Fruit fly (Drosophila melanogaster) whole organism, embryonic: ENCODE data around the gene Rad9.

Experiments used
- Adf1 ChIP-seq: fragments of 200-800 bp; sonication (Bioruptor generic); IDR thresholded peaks from 2 replicates; pipeline ENCODE4 v1.3.6; 2022; ENCODE audit warnings: missing biosample characterization, missing genetic modification characterization
- Blimp-1 ChIP-seq: fragments of 200-800 bp; sonication (Bioruptor generic); optimal IDR thresholded peaks from 3 replicates; lab custom pipeline; 2018; ENCODE audit warnings: missing biosample characterization, missing genetic modification characterization, mild to moderate bottlenecking, moderate library complexity, missing genetic modification reagents
- CG10959 ChIP-seq: fragments of 200-800 bp; sonication (Bioruptor generic); IDR thresholded peaks from 2 replicates; pipeline ENCODE4 v1.3.6; 2022; ENCODE audit warnings: missing biosample characterization, missing genetic modification characterization
- CG12104 ChIP-seq: fragments of 200-800 bp; sonication (Bioruptor generic); optimal IDR thresholded peaks from 3 replicates; lab custom pipeline; 2016; ENCODE audit warnings: missing biosample characterization, missing genetic modification characterization
- CG13123 ChIP-seq: fragments of 200-800 bp; sonication (Bioruptor generic); optimal IDR thresholded peaks from 2 replicates; lab custom pipeline; 2016; ENCODE audit warnings: missing biosample characterization, missing genetic modification characterization
- CG13775 ChIP-seq: fragments of 200-800 bp; sonication (Bioruptor generic); optimal IDR thresholded peaks from 3 replicates; lab custom pipeline; 2017; ENCODE audit warnings: missing biosample characterization, mild to moderate bottlenecking, missing genetic modification characterization
- CG13894 ChIP-seq: fragments of 200-800 bp; sonication (Bioruptor generic); optimal IDR thresholded peaks from 3 replicates; lab custom pipeline; 2018; ENCODE audit warnings: missing biosample characterization, mild to moderate bottlenecking, missing genetic modification characterization, moderate library complexity
- CG33557 ChIP-seq: fragments of 200-800 bp; sonication (Bioruptor generic); optimal IDR thresholded peaks from 2 replicates; lab custom pipeline; 2019; ENCODE audit warnings: missing biosample characterization, mild to moderate bottlenecking, missing genetic modification characterization, moderate library complexity
- CG34422 ChIP-seq: fragments of 200-800 bp; sonication (Bioruptor generic); IDR thresholded peaks from 3 replicates; pipeline ENCODE4 v1.3.6; 2022; ENCODE audit warnings: missing biosample characterization, missing genetic modification characterization
- CG3995 ChIP-seq: fragments of 200-800 bp; sonication (Bioruptor generic); optimal IDR thresholded peaks from 3 replicates; lab custom pipeline; 2016; ENCODE audit warnings: missing biosample characterization, missing genetic modification characterization
- CG4404 ChIP-seq: fragments of 200-800 bp; sonication (Bioruptor generic); IDR thresholded peaks from 2 replicates; pipeline ENCODE4 v1.3.6; 2022; ENCODE audit warnings: missing biosample characterization, missing genetic modification characterization
- CG6683 ChIP-seq: fragments of 200-800 bp; sonication (Bioruptor generic); optimal IDR thresholded peaks from 2 replicates; lab custom pipeline; 2017; ENCODE audit warnings: missing biosample characterization, mild to moderate bottlenecking, missing genetic modification characterization, missing genetic modification reagents
- CG7372 ChIP-seq: fragments of 200-800 bp; sonication (Bioruptor generic); IDR thresholded peaks from 2 replicates; pipeline ENCODE4 v1.3.6; 2022; ENCODE audit warnings: missing biosample characterization, missing genetic modification characterization
- CG8290 ChIP-seq, 3 experiments: fragments of 200-800 bp; sonication (Bioruptor generic); optimal IDR thresholded peaks; 2 replicates each; lab custom pipeline; 2016 to 2019; ENCODE audit warnings: missing biosample characterization in 3 of 3, missing genetic modification characterization in 3 of 3, mild to moderate bottlenecking in 2 of 3, moderate library complexity in 1 of 3
- CG8765 ChIP-seq: fragments of 200-800 bp; sonication (Bioruptor generic); IDR thresholded peaks from 2 replicates; pipeline ENCODE4 v1.3.6; 2022; ENCODE audit warnings: missing biosample characterization, missing genetic modification characterization
- CoRest ChIP-seq: fragments of 200-800 bp; sonication (Bioruptor generic); optimal IDR thresholded peaks from 3 replicates; lab custom pipeline; 2018; ENCODE audit warnings: missing biosample characterization, mild to moderate bottlenecking, missing genetic modification characterization, moderate library complexity
- D19A ChIP-seq: fragments of 200-800 bp; optimal IDR thresholded peaks from 3 replicates; lab custom pipeline; 2019; ENCODE audit warnings: missing biosample characterization, mild to moderate bottlenecking, missing genetic modification characterization, moderate library complexity
- Dad ChIP-seq: fragments of 200-800 bp; sonication (Bioruptor generic); optimal IDR thresholded peaks from 3 replicates; lab custom pipeline; 2016; ENCODE audit warnings: missing biosample characterization, missing genetic modification characterization
- Doc3 ChIP-seq: fragments of 200-800 bp; sonication (Bioruptor generic); IDR thresholded peaks from 3 replicates; pipeline ENCODE4 v1.3.6; 2022; ENCODE audit warnings: missing biosample characterization, missing genetic modification characterization; ENCODE audit not compliant: partially characterized antibody
- E2f2 ChIP-seq: fragments of 200-800 bp; sonication (Bioruptor generic); IDR thresholded peaks from 2 replicates; pipeline ENCODE4 v1.3.6; 2022; ENCODE audit warnings: missing biosample characterization, missing genetic modification characterization
- Meics ChIP-seq: fragments of 200-800 bp; sonication (Bioruptor generic); optimal IDR thresholded peaks from 2 replicates; lab custom pipeline; 2017; ENCODE audit warnings: missing biosample characterization, mild to moderate bottlenecking, missing genetic modification characterization
- NK7.1 ChIP-seq: fragments of 200-800 bp; sonication (Bioruptor generic); optimal IDR thresholded peaks from 3 replicates; lab custom pipeline; 2016; ENCODE audit warnings: missing biosample characterization, missing genetic modification characterization
- Optix ChIP-seq: fragments of 200-800 bp; sonication (Bioruptor generic); IDR thresholded peaks from 3 replicates; pipeline ENCODE4 v1.3.6; 2022; ENCODE audit warnings: missing biosample characterization, missing genetic modification characterization
- Ravus ChIP-seq: fragments of 200-800 bp; sonication (Bioruptor generic); IDR thresholded peaks from 2 replicates; pipeline ENCODE4 v1.3.6; 2022; ENCODE audit warnings: missing biosample characterization, missing genetic modification characterization
- Usf ChIP-seq: fragments of 200-800 bp; sonication (Bioruptor generic); optimal IDR thresholded peaks from 2 replicates; lab custom pipeline; 2017; ENCODE audit warnings: missing genotype, missing biosample characterization, missing genetic modification characterization
- ab ChIP-seq: fragments of 200-800 bp; sonication (Bioruptor generic); optimal IDR thresholded peaks from 2 replicates; lab custom pipeline; 2016; ENCODE audit warnings: missing biosample characterization, missing genetic modification characterization
- abd-A ChIP-seq: fragments of 200-800 bp; sonication (Bioruptor generic); optimal IDR thresholded peaks from 3 replicates; lab custom pipeline; 2019; ENCODE audit warnings: missing biosample characterization, mild to moderate bottlenecking, missing genetic modification characterization, moderate library complexity
- amos ChIP-seq: fragments of 200-800 bp; sonication (Bioruptor generic); IDR thresholded peaks from 2 replicates; pipeline ENCODE4 v1.3.6; 2022; ENCODE audit warnings: missing biosample characterization, missing genetic modification characterization; ENCODE audit not compliant: partially characterized antibody
- bbx ChIP-seq: fragments of 200-800 bp; sonication (Bioruptor generic); IDR thresholded peaks from 2 replicates; pipeline ENCODE4 v1.3.6; 2022; ENCODE audit warnings: missing biosample characterization, missing genetic modification characterization; ENCODE audit not compliant: partially characterized antibody
- cad ChIP-seq: fragments of >200 bp; optimal IDR thresholded peaks from 2 replicates; lab custom pipeline; 2017; ENCODE audit warnings: missing biosample characterization, missing genetic modification characterization
- corto ChIP-seq: fragments of 200-800 bp; sonication (Bioruptor generic); optimal IDR thresholded peaks from 2 replicates; lab custom pipeline; 2016; ENCODE audit warnings: missing biosample characterization, mild to moderate bottlenecking, missing genetic modification characterization, moderate library complexity
- crol ChIP-seq: fragments of 200-800 bp; sonication (Bioruptor generic); IDR thresholded peaks from 2 replicates; pipeline ENCODE4 v1.3.6; 2022; ENCODE audit warnings: missing biosample characterization, missing genetic modification characterization
- dimm ChIP-seq: fragments of 200-800 bp; sonication (Bioruptor generic); IDR thresholded peaks from 2 replicates; pipeline ENCODE4 v1.3.6; 2022; ENCODE audit warnings: missing biosample characterization, missing genetic modification characterization
- dmrt99B ChIP-seq: fragments of 200-800 bp; sonication (Bioruptor generic); optimal IDR thresholded peaks from 2 replicates; lab custom pipeline; 2018; ENCODE audit warnings: missing biosample characterization, mild to moderate bottlenecking, missing genetic modification characterization, moderate library complexity
- fd96Cb ChIP-seq: fragments of 200-800 bp; sonication (Bioruptor generic); optimal IDR thresholded peaks from 2 replicates; lab custom pipeline; 2018; ENCODE audit warnings: missing biosample characterization, mild to moderate bottlenecking, missing genetic modification characterization, moderate library complexity
- fu2 ChIP-seq: fragments of 200-800 bp; sonication (Bioruptor generic); optimal IDR thresholded peaks from 2 replicates; lab custom pipeline; 2016; ENCODE audit warnings: missing biosample characterization, missing genetic modification characterization
- gce ChIP-seq: fragments of 200-800 bp; sonication (Bioruptor generic); IDR thresholded peaks from 3 replicates; pipeline ENCODE4 v1.3.6; 2022; ENCODE audit warnings: missing biosample characterization, missing genetic modification characterization
- hbn ChIP-seq: fragments of 200-800 bp; sonication (Bioruptor generic); IDR thresholded peaks from 2 replicates; pipeline ENCODE4 v1.3.6; 2022; ENCODE audit warnings: missing biosample characterization, missing genetic modification characterization; ENCODE audit not compliant: partially characterized antibody
- her ChIP-seq: fragments of 200-800 bp; sonication (Bioruptor generic); optimal IDR thresholded peaks from 2 replicates; lab custom pipeline; 2016; ENCODE audit warnings: missing biosample characterization, missing genetic modification characterization
- jigr1 ChIP-seq: fragments of 200-800 bp; sonication (Bioruptor generic); IDR thresholded peaks from 3 replicates; pipeline ENCODE4 v1.3.6; 2022; ENCODE audit warnings: missing biosample characterization, missing genetic modification characterization
- kni ChIP-seq: fragments of 200-800 bp; sonication (Bioruptor generic); optimal IDR thresholded peaks from 3 replicates; lab custom pipeline; 2017; ENCODE audit warnings: mild to moderate bottlenecking, missing biosample characterization, missing genetic modification reagents, missing genetic modification characterization
- lilli ChIP-seq: fragments of 200-800 bp; sonication (Bioruptor generic); optimal IDR thresholded peaks from 3 replicates; lab custom pipeline; 2016; ENCODE audit warnings: missing biosample characterization, missing genetic modification characterization
- lmd ChIP-seq: fragments of 200-800 bp; sonication (Bioruptor generic); IDR thresholded peaks from 2 replicates; pipeline ENCODE4 v1.3.6; 2022; ENCODE audit warnings: missing biosample characterization, missing genetic modification characterization
- org-1 ChIP-seq: fragments of 200-800 bp; sonication (Bioruptor generic); optimal IDR thresholded peaks from 2 replicates; lab custom pipeline; 2017; ENCODE audit warnings: missing biosample characterization, missing genetic modification characterization
- p53 ChIP-seq: fragments of 200-800 bp; sonication (Bioruptor generic); optimal IDR thresholded peaks from 2 replicates; lab custom pipeline; 2016; ENCODE audit warnings: missing biosample characterization, missing genetic modification characterization
- pum ChIP-seq: fragments of 200-800 bp; sonication (Bioruptor generic); optimal IDR thresholded peaks from 2 replicates; lab custom pipeline; 2016; ENCODE audit warnings: missing biosample characterization, missing genetic modification characterization
- stc ChIP-seq: fragments of 200-800 bp; sonication (Bioruptor generic); IDR thresholded peaks from 2 replicates; pipeline ENCODE4 v1.3.6; 2022; ENCODE audit warnings: missing biosample characterization, missing genetic modification characterization
- stwl ChIP-seq: fragments of 200-800 bp; sonication (Bioruptor generic); optimal IDR thresholded peaks from 3 replicates; lab custom pipeline; 2018; ENCODE audit warnings: missing biosample characterization, mild to moderate bottlenecking, missing genetic modification characterization, moderate library complexity
- tna ChIP-seq: fragments of 200-800 bp; sonication (Bioruptor generic); IDR thresholded peaks from 2 replicates; pipeline ENCODE4 v1.3.6; 2022; ENCODE audit warnings: missing biosample characterization, missing genetic modification characterization; ENCODE audit not compliant: partially characterized antibody
- trem ChIP-seq: fragments of 200-800 bp; optimal IDR thresholded peaks from 3 replicates; lab custom pipeline; 2019; ENCODE audit warnings: missing biosample characterization, mild to moderate bottlenecking, missing genetic modification characterization, moderate library complexity

The Rad9 gene

DNA sequence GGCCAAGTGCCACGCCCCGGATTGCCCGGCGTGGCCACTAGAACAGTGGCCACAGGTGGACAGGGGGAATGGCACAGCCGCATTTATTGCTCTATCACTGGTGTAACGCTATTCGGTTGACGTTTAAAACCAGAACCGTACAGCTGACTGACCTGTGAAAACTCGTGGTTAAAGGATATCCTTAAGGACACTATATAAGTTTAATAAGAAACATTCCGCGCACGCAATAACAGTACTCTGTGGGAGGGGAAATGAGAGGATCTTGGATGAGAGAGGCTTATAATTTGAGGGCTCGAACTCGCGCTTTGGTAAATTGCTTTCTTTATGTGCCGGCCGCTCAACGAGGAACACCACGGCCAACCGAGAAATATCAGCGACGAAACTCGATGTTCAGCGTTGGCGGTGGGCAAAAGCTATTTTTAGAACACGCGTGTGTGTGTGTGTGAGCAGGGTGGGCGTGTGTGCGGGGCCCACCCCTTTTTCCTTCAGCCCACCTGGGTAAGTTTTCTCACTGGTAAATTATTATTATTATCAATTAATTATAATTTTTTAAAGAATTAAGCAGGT, 24.0 kb upstream of the Rad9 start (continued):
- TF ChIP-seq CG8290 (GFP tag; optimal IDR thresholded peaks at IDR 0.05; lab: Kevin White, UChicago) (no peak), CG8290 (tag; optimal IDR thresholded peaks at IDR 0.05; lab: Kevin White, UChicago) (peak in 1 of 2 experiments; percentile 34), Adf1 (GFP tag; lab: Robert Waterston, UW) (no peak), cad (peak; percentile 26), CG13894 (tag; lab: Kevin White, UChicago) (peak; percentile 37), pum (no peak), NK7.1 (GFP tag; lab: Kevin White, UChicago) (no peak), CG13123 (GFP tag; lab: Kevin White, UChicago) (no peak), tna (GFP tag; lab: Robert Waterston, UW) (0 out of 2 replicates have a peak, but pooled peaks have one; percentile 47), CG3995 (no peak), CG12104 (GFP tag; lab: Kevin White, UChicago) (no peak), her (GFP tag; lab: Kevin White, UChicago) (no peak), Optix (no peak), Ravus (GFP tag; lab: Robert Waterston, UW) (no peak), crol (GFP tag; lab: Robert Waterston, UW) (no peak), bbx (GFP tag; lab: Robert Waterston, UW) (peak; percentile 49), fd96Cb (tag; lab: Kevin White, UChicago) (no peak), Blimp-1 (GFP tag; lab: Kevin White, UChicago) (no peak), abd-A (tag; lab: Kevin White, UChicago) (peak; percentile 16), CG7372 (GFP tag; lab: Robert Waterston, UW) (no peak), kni (GFP tag; lab: Kevin White, UChicago) (peak; percentile 40), lmd (GFP tag; lab: Robert Waterston, UW) (no peak), dimm (GFP tag; lab: Robert Waterston, UW) (no peak), Meics (GFP tag; lab: Kevin White, UChicago) (no peak), hbn (GFP tag; lab: Robert Waterston, UW) (no peak), CG13775 (GFP tag; lab: Kevin White, UChicago) (no peak), corto (no peak), Usf (no peak), CG8765 (GFP tag; lab: Robert Waterston, UW) (no peak), CoRest (tag; lab: Kevin White, UChicago) (no peak), CG4404 (GFP tag; lab: Robert Waterston, UW) (no peak), lilli (GFP tag; lab: Kevin White, UChicago) (peak; percentile 17), D19A (tag; lab: Kevin White, UChicago) (no peak), org-1 (GFP tag; lab: Kevin White, UChicago) (no peak), stc (GFP tag; lab: Robert Waterston, UW) (no peak), stwl (tag; lab: Kevin White, UChicago) (no peak), gce (GFP tag; lab: Robert Waterston, UW) (no peak), ab (GFP tag; lab: Kevin White, UChicago) (no peak), jigr1 (GFP tag; lab: Robert Waterston, UW) (no peak), p53 (no peak), CG6683 (GFP tag; lab: Kevin White, UChicago) (no peak), CG33557 (GFP tag; lab: Kevin White, UChicago) (no peak), trem (tag; lab: Kevin White, UChicago) (no peak), E2f2 (GFP tag; lab: Robert Waterston, UW) (0 out of 2 replicates have a peak, but pooled peaks have one; percentile 8), Doc3 (0 out of 3 replicates have a peak, but pooled peaks have one; percentile 34), amos (GFP tag; lab: Robert Waterston, UW) (no peak), CG10959 (GFP tag; lab: Robert Waterston, UW) (no peak), fu2 (GFP tag; lab: Kevin White, UChicago) (no peak), Dad (GFP tag; lab: Kevin White, UChicago) (no peak), dmrt99B (tag; lab: Kevin White, UChicago) (no peak), CG34422 (GFP tag; lab: Robert Waterston, UW) (no peak)
